Fruit fly (Drosophila melanogaster): ENCODE measurements around the gene CG15517.

DNA sequence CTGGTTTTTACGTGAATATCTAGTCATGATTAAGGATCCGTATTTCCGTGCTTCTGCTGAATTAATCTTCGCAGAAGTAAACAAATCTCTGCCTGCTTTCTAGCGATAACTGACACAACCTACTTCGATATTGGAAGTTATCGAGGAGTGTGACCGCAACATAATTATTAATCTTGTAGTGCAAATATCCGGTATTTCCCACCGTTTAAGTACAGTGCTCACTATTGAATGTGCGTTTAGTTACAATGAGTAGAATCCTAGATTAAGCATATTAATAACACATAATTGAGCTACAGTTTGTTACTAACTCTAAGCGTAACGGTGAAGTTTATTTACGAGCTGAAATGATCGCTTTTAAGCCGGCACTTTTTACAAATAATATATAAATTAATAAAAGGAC, 43.9 kb downstream of the CG15517 start:
- no peak for TF ChIP-seq CG8478 (optimal IDR thresholded peaks at IDR 0.05)
- no peak for TF ChIP-seq CTCF (optimal IDR thresholded peaks at IDR 0.05)
